Worm (Caenorhabditis elegans): ENCODE results near the gene Y22D7AL.11.

The Y22D7AL.11 gene

DNA sequence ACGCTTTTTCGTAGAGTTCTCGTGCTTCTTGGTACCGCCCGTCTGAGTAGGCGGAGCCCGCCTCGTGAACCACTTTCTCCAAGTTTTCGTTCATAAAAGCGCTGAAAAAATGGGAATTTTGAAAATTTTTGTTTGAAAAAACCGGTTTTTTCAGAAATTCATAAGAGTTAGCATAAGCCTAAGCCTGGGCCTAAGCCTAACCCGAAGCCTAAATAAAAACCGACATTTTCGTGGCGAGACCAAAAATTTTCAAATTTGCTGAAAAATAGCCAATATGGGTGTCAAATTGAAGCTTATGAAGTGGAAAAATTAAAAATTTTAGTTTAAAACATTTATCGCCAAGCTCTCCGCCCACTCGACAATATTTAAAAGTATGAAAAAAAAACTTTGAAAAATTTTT is 20.2 kb downstream of the Y22D7AL.11 start, which contains the start of gene Y22D7AL.9:
Gene Y22D7AL.9 (minus strand): TSS at position 101 of the 400 bp plus-strand sequence.
- TF ChIP-seq ztf-23 (GFP tag; IDR thresholded peaks at IDR 0.05) (no peak), klf-2 (GFP tag; conservative IDR thresholded peaks at IDR 0.05) (no peak), ztf-29 (GFP tag; IDR thresholded peaks at IDR 0.05) (no peak), cog-1 (tag; optimal IDR thresholded peaks at IDR 0.05) (no peak)

DNA sequence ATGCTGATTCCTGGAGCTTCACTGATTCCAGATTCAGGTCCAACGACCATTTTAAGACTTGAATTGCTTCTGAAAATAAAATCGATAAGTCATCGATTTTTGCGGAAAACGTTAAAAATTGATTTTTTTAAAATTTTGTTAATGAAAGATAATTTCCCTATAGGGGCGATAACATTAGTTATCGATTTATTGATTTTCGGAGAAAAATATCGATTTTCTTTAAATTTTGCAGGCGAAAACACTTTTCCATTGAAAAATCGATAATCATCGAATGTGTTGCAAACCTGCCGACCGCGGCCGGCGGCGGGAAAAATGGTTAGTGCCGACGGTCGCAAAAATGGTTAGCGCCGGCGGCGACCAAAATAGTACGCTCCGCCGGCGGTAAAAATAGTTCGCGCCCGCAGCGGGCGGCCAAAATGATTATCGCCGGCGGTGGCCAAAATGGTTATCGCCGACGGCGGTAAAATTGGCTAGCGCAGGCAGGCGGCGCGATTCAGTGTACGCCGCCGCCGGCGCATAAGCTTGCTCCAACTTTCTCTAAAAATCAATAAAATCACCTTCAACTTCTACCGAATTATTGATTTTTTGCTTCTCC is 21.1 kb downstream of the Y22D7AL.11 start:
- TF ChIP-seq flt-1 (GFP tag; IDR thresholded peaks at IDR 0.05), result no peak
- TF ChIP-seq T22C8.4 (GFP tag; IDR thresholded peaks at IDR 0.05), result peak; percentile 63; the same call in 1 of the 2 replicates

DNA sequence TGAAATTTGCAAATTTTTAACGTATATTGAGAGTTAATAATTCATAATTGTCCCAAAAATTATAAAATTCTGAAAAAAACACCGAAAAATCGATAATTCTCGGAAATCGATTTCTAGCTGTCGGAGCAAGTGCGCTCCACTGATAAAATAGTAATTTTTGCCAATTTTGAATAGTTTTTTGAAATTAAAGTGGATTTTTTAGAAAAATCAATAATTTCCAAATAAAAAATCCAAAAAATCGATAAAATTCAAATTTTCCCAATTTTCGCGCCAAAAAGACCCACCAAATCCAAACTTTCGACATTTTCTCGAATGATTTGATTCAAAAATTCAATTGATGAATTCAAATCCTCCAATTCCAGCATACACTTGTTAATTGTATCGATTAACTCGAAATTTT is 23.2 kb downstream of the Y22D7AL.11 start:
- TF ChIP-seq T22C8.4 (GFP tag; IDR thresholded peaks at IDR 0.05) (peak; percentile 59), cog-1 (tag; optimal IDR thresholded peaks at IDR 0.05) (no peak)

DNA sequence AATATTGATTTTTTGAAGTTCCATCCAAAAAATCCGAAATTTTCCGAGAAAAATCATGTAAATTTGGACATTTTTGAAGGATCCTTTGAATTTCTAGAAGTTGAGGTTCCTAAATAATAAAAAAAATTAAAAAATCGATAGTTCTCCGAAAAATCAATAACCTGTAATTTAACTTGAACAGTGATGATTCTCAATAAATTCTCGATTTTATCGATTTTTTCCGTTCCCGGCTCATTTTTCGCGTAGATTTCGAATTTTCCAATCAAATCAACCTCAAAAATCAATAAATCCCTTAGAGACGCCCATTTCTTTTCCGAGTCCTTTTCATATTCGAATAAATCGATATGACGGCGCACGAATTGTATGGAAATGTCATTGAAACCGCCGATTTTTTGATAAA is 26.5 kb downstream of the Y22D7AL.11 start:
- TF ChIP-seq ref-1 (GFP tag; conservative IDR thresholded peaks at IDR 0.05) (no peak), ztf-23 (GFP tag; IDR thresholded peaks at IDR 0.05) (no peak)

DNA sequence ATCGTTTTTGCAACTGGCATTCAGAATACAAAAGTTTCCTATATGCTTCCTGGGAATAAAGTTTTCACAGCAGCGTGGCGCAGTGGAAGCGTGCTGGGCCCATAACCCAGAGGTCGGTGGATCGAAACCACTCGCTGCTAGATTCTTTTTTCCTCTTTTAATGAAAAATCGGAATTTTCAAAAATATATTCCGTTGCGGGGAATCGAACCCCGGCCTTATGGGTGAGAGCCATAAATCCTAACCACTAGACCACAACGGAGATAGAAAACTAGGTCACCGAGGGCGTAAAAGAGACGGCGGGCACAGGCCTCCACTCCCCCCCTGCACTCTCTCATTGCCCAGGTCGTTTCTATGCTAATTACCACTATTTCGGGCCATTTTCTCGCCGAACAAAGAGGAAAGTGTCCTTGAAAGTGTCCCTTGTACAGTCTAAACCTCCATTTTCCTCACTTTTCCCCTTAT is 29.6 kb downstream of the Y22D7AL.11 start, which contains the start of gene Y22D7AL.6:
Gene Y22D7AL.6 (plus strand): TSS at position 413 of the 463 bp plus-strand sequence.
- peak; percentile 89 for TF ChIP-seq klf-2 (GFP tag; conservative IDR thresholded peaks at IDR 0.05)
- TF ChIP-seq tab-1 (GFP tag; IDR thresholded peaks at IDR 0.05), result peak; percentile 91
- TF ChIP-seq T22C8.4 (GFP tag; IDR thresholded peaks at IDR 0.05), result peak; percentile 77
- TF ChIP-seq ref-1 (GFP tag; conservative IDR thresholded peaks at IDR 0.05), result peak; percentile 76
- TF ChIP-seq ztf-23 (GFP tag; IDR thresholded peaks at IDR 0.05), result peak; percentile 85
- TF ChIP-seq cog-1 (tag; optimal IDR thresholded peaks at IDR 0.05), result peak; percentile 42
- TF ChIP-seq ztf-29 (GFP tag; IDR thresholded peaks at IDR 0.05), result peak; percentile 83
- peak; percentile 92 for TF ChIP-seq flt-1 (GFP tag; IDR thresholded peaks at IDR 0.05)
- TF ChIP-seq med-1 (GFP tag; optimal IDR thresholded peaks at IDR 0.05; ENCODE audit: insufficient read depth), result peak; percentile 39

DNA sequence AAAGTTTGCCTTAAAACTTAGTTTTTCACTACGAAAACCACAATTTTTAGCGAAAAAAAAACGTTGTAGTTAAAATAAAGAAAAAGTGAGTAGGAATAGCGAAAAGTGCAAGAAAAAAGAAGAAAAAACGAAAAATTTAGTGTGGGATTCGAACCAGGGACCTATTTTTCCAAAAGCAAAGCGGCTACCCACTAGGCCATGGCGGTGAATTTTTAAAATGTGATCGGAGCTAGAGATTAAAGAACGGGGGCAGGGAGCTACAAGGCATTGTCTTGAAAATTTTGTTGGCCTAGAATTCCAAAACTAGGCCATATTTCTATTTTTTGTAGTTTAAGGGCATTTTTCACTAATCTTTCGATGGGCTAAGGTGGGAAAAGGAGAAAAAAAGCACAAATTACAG is 30.4 kb downstream of the Y22D7AL.11 start:
- TF ChIP-seq ztf-29 (GFP tag; IDR thresholded peaks at IDR 0.05) (no peak), cog-1 (tag; optimal IDR thresholded peaks at IDR 0.05) (no peak), tab-1 (GFP tag; IDR thresholded peaks at IDR 0.05) (peak; percentile 28; the same call in 1 of the 2 replicates), flt-1 (GFP tag; IDR thresholded peaks at IDR 0.05) (no peak)

DNA sequence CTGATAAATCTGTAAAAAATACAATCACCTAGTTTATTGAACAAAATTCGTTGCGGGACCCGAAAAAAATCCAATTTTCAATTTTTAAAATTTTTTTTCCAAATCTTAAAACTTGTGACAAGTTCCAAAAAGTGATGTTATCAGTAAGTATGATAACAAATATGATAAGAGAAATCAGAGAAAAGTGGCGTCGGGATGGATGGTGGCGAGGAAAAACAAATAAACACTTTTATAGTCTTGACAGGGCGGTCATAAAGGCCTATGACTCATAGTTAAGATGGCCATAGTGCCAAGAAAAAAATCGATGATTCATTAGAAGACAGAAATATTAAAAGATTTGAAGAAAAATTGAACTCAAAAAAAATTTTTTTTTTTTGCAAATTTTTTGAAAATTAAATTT is 31.5 kb downstream of the Y22D7AL.11 start:
- TF ChIP-seq tab-1 (GFP tag; IDR thresholded peaks at IDR 0.05) (no peak), med-1 (GFP tag; optimal IDR thresholded peaks at IDR 0.05; ENCODE audit: insufficient read depth) (no peak), klf-2 (GFP tag; conservative IDR thresholded peaks at IDR 0.05) (no peak), ref-1 (GFP tag; conservative IDR thresholded peaks at IDR 0.05) (no peak), T22C8.4 (GFP tag; IDR thresholded peaks at IDR 0.05) (no peak), cog-1 (tag; optimal IDR thresholded peaks at IDR 0.05) (no peak), ztf-29 (GFP tag; IDR thresholded peaks at IDR 0.05) (no peak), ztf-23 (GFP tag; IDR thresholded peaks at IDR 0.05) (no peak), flt-1 (GFP tag; IDR thresholded peaks at IDR 0.05) (no peak)

DNA sequence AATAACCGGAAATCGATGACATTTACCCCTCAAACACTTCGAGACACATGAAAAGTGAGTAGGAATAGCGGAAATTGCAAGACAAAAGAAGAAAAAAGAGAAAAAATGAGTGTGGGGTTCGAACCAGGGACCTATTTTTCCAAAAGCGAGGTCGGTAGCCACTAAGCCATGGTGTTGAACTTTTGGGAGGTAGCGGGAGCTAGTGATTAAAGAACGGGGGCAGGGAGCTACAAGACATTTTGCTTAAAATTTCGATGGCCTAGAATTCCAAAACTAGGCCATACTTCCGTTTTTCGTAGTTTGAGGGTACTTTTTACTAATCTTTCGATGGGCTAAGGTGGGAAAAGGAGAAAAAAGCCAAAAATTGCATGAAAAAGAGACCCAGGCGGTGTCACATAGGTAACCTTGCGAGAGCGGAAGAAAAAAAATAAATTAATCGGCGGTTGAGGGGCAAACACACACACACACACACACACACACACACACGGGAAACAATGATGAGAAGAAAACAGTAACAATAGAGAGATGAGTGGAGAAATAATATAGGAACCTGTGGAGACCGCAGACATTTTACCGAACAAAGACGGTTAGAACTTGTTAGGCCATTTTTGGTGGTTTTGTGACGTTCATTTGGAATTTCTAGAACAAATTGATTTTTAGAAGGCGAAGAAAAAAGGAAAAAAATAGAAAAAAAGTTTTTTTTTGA is 32.6 kb downstream of the Y22D7AL.11 start:
- peak; percentile 84 for TF ChIP-seq ztf-23 (GFP tag; IDR thresholded peaks at IDR 0.05)
- TF ChIP-seq ztf-29 (GFP tag; IDR thresholded peaks at IDR 0.05), result 0 out of 2 replicates have a peak, but pooled peaks have one; percentile 44
- peak; percentile 87 for TF ChIP-seq flt-1 (GFP tag; IDR thresholded peaks at IDR 0.05)
- no peak; the same call in 1 of the 2 replicates for TF ChIP-seq T22C8.4 (GFP tag; IDR thresholded peaks at IDR 0.05)
- peak; percentile 86; the same call in 1 of the 2 replicates for TF ChIP-seq tab-1 (GFP tag; IDR thresholded peaks at IDR 0.05)
- peak; percentile 63 for TF ChIP-seq ref-1 (GFP tag; conservative IDR thresholded peaks at IDR 0.05)
- TF ChIP-seq cog-1 (tag; optimal IDR thresholded peaks at IDR 0.05), result no peak
- peak; percentile 81 for TF ChIP-seq klf-2 (GFP tag; conservative IDR thresholded peaks at IDR 0.05)
- TF ChIP-seq med-1 (GFP tag; optimal IDR thresholded peaks at IDR 0.05; ENCODE audit: insufficient read depth), result no peak

DNA sequence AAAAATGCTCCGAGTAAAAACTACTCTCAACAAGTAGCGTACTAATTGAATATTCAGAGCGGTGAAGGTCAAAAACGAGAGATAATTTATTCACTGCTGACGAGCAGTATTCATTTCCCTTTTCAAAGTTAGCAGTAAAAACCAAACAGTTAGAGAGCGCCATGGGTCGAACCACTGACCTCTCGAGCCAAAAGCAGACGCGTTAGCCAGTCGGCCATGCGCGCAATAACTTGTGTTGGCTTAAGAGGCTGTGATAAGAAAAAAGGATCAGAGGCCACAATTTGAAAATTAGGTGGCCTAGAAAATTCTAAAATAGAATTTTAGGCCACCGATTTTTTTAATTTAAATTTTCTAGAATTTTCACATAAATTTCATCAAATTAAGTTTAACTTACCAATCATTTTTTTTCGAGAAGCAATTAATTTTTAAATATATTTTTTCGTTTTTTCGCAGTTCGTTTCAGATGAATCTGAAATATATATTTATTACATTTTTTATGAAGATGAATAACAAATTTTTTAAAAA is 33.4 kb downstream of the Y22D7AL.11 start, which contains the start of gene sms-3:
Gene sms-3 (minus strand): TSS at position 475 of the 525 bp plus-strand sequence.
- TF ChIP-seq tab-1 (GFP tag; IDR thresholded peaks at IDR 0.05), result peak; percentile 76
- TF ChIP-seq flt-1 (GFP tag; IDR thresholded peaks at IDR 0.05), result 0 out of 2 replicates have a peak, but pooled peaks have one; percentile 15
- peak; percentile 32 for TF ChIP-seq med-1 (GFP tag; optimal IDR thresholded peaks at IDR 0.05; ENCODE audit: insufficient read depth)
- TF ChIP-seq klf-2 (GFP tag; conservative IDR thresholded peaks at IDR 0.05), result no peak
- 0 out of 2 replicates have a peak, but pooled peaks have one; percentile 40 for TF ChIP-seq ref-1 (GFP tag; conservative IDR thresholded peaks at IDR 0.05)
- no peak for TF ChIP-seq ztf-29 (GFP tag; IDR thresholded peaks at IDR 0.05)
- TF ChIP-seq cog-1 (tag; optimal IDR thresholded peaks at IDR 0.05), result no peak
- no peak for TF ChIP-seq ztf-23 (GFP tag; IDR thresholded peaks at IDR 0.05)
- no peak for TF ChIP-seq T22C8.4 (GFP tag; IDR thresholded peaks at IDR 0.05)

DNA sequence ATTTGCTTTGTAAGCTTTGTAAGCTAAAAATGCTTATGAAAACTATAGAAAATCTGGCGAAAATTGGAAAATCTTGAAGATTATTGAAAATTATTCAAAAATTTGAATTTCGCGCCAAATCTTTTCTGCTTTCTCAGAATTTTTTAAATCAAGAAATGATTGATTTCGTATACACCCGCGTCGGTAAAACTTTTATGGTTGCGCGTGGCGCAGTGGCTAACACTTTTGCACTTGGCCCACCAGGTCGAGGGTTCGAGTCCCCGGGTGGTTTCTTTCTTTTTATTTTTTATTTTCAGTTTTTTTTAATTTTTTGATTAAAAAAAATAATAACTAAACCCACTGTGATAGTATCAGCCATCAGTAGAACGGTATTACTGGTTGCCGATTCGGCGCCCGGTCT is 35.2 kb downstream of the Y22D7AL.11 start:
- no peak for TF ChIP-seq ztf-29 (GFP tag; IDR thresholded peaks at IDR 0.05)
- no peak for TF ChIP-seq klf-2 (GFP tag; conservative IDR thresholded peaks at IDR 0.05)

All from whole organism, midembryonic.